Worm (Caenorhabditis elegans) whole organism, L4 larva: ENCODE measurements around the gene Y43F4A.4.

Experiments used
- F49E8.2 ChIP-seq: sonication (generic microtip); optimal IDR thresholded peaks from 2 replicates; lab custom pipeline; 2016; ENCODE audit warnings: missing compliant biosample characterization, mild to moderate bottlenecking, missing genetic modification characterization, borderline replicate concordance
- Y105C5A.15 ChIP-seq: fragments of 200-800 bp; sonication (Bioruptor generic); IDR thresholded peaks from 2 replicates; pipeline ENCODE4 v1.3.6; 2022; ENCODE audit warnings: missing genetic modification characterization, missing compliant biosample characterization
- ctbp-1 ChIP-seq: fragments of 200-800 bp; sonication (Bioruptor generic); IDR thresholded peaks from 2 replicates; pipeline ENCODE4 v1.3.6; 2022; ENCODE audit warnings: missing genetic modification reagents, missing genetic modification characterization, missing compliant biosample characterization
- hif-1 ChIP-seq, 2 experiments: sonication (generic microtip); optimal IDR thresholded peaks; 2 replicates each; lab custom pipeline; 2016 to 2017; ENCODE audit warnings: missing compliant biosample characterization in 2 of 2, missing genetic modification characterization in 2 of 2, missing genetic modification reagents in 2 of 2, missing genotype in 2 of 2, mild to moderate bottlenecking in 1 of 2
- snpc-4 ChIP-seq: fragments of 150-350 bp; optimal IDR thresholded peaks from 2 replicates; lab custom pipeline; 2014; ENCODE audit warnings: missing biosample characterization, missing genetic modification characterization

- TF ChIP-seq Y105C5A.15 (GFP tag; lab: Robert Waterston, UW) = no peak
- TF ChIP-seq ctbp-1 (GFP tag; lab: Robert Waterston, UW) = no peak
- TF ChIP-seq hif-1 (tag; optimal IDR thresholded peaks at IDR 0.05; lab: Kevin White, UChicago) = no peak
- TF ChIP-seq snpc-4 = no peak
- no peak for TF ChIP-seq F49E8.2 (tag; lab: Kevin White, UChicago)
Observed at ce11 chrIII:13254178-13254725, 8.9 kb downstream of the Y43F4A.4 start, which contains the start of gene F56A8.9.
